Worm (Caenorhabditis elegans) whole organism, early embryonic: Measurements from ENCODE around the gene K01A6.7.

Experiments used
- ama-1 ChIP-seq: fragments of 150-350 bp; optimal IDR thresholded peaks from 2 replicates; lab custom pipeline; 2014
- ceh-13 ChIP-seq: fragments of 200-800 bp; sonication (Bioruptor generic); optimal IDR thresholded peaks from 2 replicates; lab custom pipeline; 2018; ENCODE audit warnings: mild to moderate bottlenecking, missing genetic modification characterization, missing compliant biosample characterization
- ets-7 ChIP-seq: sonication (generic microtip); optimal IDR thresholded peaks from 2 replicates; lab custom pipeline; 2016; ENCODE audit warnings: missing genotype, missing genetic modification characterization, missing compliant biosample characterization
- flt-1 ChIP-seq: fragments of 200-800 bp; sonication (Bioruptor generic); IDR thresholded peaks from 2 replicates; pipeline ENCODE4 v1.3.6; 2022; ENCODE audit warnings: missing genetic modification characterization, missing compliant biosample characterization
- hmg-4 ChIP-seq: fragments of 200-800 bp; sonication (Bioruptor generic); optimal IDR thresholded peaks from 2 replicates; lab custom pipeline; 2018; ENCODE audit warnings: mild to moderate bottlenecking, missing genetic modification characterization, missing compliant biosample characterization
- pes-1 ChIP-seq: fragments of 200-800 bp; sonication (Bioruptor generic); IDR thresholded peaks from 2 replicates; pipeline ENCODE4 v1.3.6; 2022; ENCODE audit warnings: missing genetic modification reagents, missing genetic modification characterization, missing compliant biosample characterization
- sea-1 ChIP-seq: fragments of 200-800 bp; sonication (Bioruptor generic); conservative IDR thresholded peaks from 2 replicates; pipeline ENCODE4 v1.3.6; 2022; ENCODE audit warnings: missing genetic modification characterization, missing compliant biosample characterization
- tbx-37 ChIP-seq: fragments of 200-800 bp; sonication (Bioruptor generic); conservative IDR thresholded peaks from 2 replicates; pipeline ENCODE4 v1.3.6; 2022; ENCODE audit warnings: missing genetic modification reagents, missing genetic modification characterization, missing compliant biosample characterization
- tra-4 ChIP-seq: sonication (generic microtip); optimal IDR thresholded peaks from 2 replicates; lab custom pipeline; 2017; ENCODE audit warnings: missing genetic modification characterization, missing compliant biosample characterization

ce11 chrIV:11703685-11704296, 34.6 kb downstream of the K01A6.7 start, which contains the start of the genes T22B3.3 and alg-3:
- TF ChIP-seq ama-1 (lab: Kevin White, UChicago) (no peak), hmg-4 (no peak), ceh-13 (GFP tag; lab: Kevin White, UChicago) (no peak), tra-4 (no peak), ets-7 (tag; lab: Kevin White, UChicago) (no peak), flt-1 (GFP tag; lab: Robert Waterston, UW) (no peak), tbx-37 (GFP tag; lab: Robert Waterston, UW) (no peak), sea-1 (no peak), pes-1 (GFP tag; lab: Robert Waterston, UW) (no peak)
